Worm (Caenorhabditis elegans) whole organism, young adult: Measurements from ENCODE around the gene Y82E9BR.6.

Experiments used
- B0019.2 ChIP-seq: fragments of 200-800 bp; sonication (Bioruptor generic); conservative IDR thresholded peaks from 2 replicates; pipeline ENCODE4 v1.3.6; 2022; ENCODE audit warnings: missing genetic modification reagents, missing genetic modification characterization, missing compliant biosample characterization
- C17E4.6 ChIP-seq: fragments of 200-800 bp; sonication (Bioruptor generic); IDR thresholded peaks from 2 replicates; pipeline ENCODE4 v1.3.6; 2022; ENCODE audit warnings: missing genetic modification reagents, missing genetic modification characterization, missing compliant biosample characterization
- F10E7.11 ChIP-seq: sonication (generic microtip); optimal IDR thresholded peaks from 2 replicates; lab custom pipeline; 2017; ENCODE audit warnings: mild to moderate bottlenecking, missing genetic modification characterization, moderate library complexity, missing compliant biosample characterization
- F33H1.4 ChIP-seq: fragments of 200-800 bp; sonication (Bioruptor generic); IDR thresholded peaks from 2 replicates; pipeline ENCODE4 v1.3.6; 2022; ENCODE audit warnings: missing genetic modification reagents, missing genetic modification characterization, missing compliant biosample characterization
- F39B2.1 ChIP-seq: fragments of 200-800 bp; sonication (Bioruptor generic); IDR thresholded peaks from 2 replicates; pipeline ENCODE4 v1.3.6; 2022; ENCODE audit warnings: missing genetic modification reagents, missing genetic modification characterization, missing compliant biosample characterization
- F49E8.2 ChIP-seq: sonication (generic microtip); optimal IDR thresholded peaks from 3 replicates; lab custom pipeline; 2017; ENCODE audit warnings: missing genetic modification characterization, mild to moderate bottlenecking, missing compliant biosample characterization, antibody characterized with exemption, moderate library complexity; ENCODE audit not compliant: insufficient read depth
- T07F8.4 ChIP-seq: sonication (generic microtip); optimal IDR thresholded peaks from 2 replicates; lab custom pipeline; 2016; ENCODE audit warnings: mild to moderate bottlenecking, missing genetic modification characterization, moderate library complexity, missing compliant biosample characterization
- Y56A3A.18 ChIP-seq: fragments of 200-800 bp; sonication (Bioruptor generic); IDR thresholded peaks from 2 replicates; pipeline ENCODE4 v1.3.6; 2022; ENCODE audit warnings: missing genetic modification reagents, missing genetic modification characterization, missing compliant biosample characterization
- ama-1 ChIP-seq, 3 experiments: fragments of 150-350 bp in 1 of 3; sonication (generic microtip) in 2 of 3; optimal IDR thresholded peaks; 2 replicates each; lab custom pipeline; 2014 to 2018; ENCODE audit warnings: missing biosample characterization in 2 of 3, missing genetic modification characterization in 2 of 3, missing genetic modification reagents in 2 of 3
- aptf-2 ChIP-seq: fragments of 200-800 bp; sonication (Bioruptor generic); conservative IDR thresholded peaks from 2 replicates; pipeline ENCODE4 v1.3.6; 2022; ENCODE audit warnings: missing genetic modification reagents, missing genetic modification characterization, missing compliant biosample characterization
- atf-7 ChIP-seq: sonication (generic microtip); optimal IDR thresholded peaks from 2 replicates; lab custom pipeline; 2017; ENCODE audit warnings: mild to moderate bottlenecking, missing genetic modification characterization, missing compliant biosample characterization
- attf-3 ChIP-seq: fragments of 200-800 bp; sonication (Bioruptor generic); conservative IDR thresholded peaks from 2 replicates; pipeline ENCODE4 v1.3.6; 2022; ENCODE audit warnings: missing genetic modification reagents, missing genetic modification characterization, missing compliant biosample characterization
- attf-5 ChIP-seq: fragments of 200-800 bp; sonication (Bioruptor generic); optimal IDR thresholded peaks from 2 replicates; lab custom pipeline; 2018; ENCODE audit warnings: mild to moderate bottlenecking, missing genetic modification characterization, missing compliant biosample characterization
- attf-6 ChIP-seq: fragments of 200-800 bp; sonication (Bioruptor generic); IDR thresholded peaks from 2 replicates; pipeline ENCODE4 v1.3.6; 2022; ENCODE audit warnings: missing genetic modification reagents, missing genetic modification characterization, missing compliant biosample characterization
- cebp-2 ChIP-seq: fragments of 200-800 bp; sonication (Bioruptor generic); IDR thresholded peaks from 2 replicates; pipeline ENCODE4 v1.3.6; 2022; ENCODE audit warnings: missing genetic modification characterization, missing compliant biosample characterization
- ceh-100 ChIP-seq: fragments of 200-800 bp; sonication (Bioruptor generic); IDR thresholded peaks from 2 replicates; pipeline ENCODE4 v1.3.6; 2022; ENCODE audit warnings: missing genetic modification reagents, missing genetic modification characterization, missing compliant biosample characterization
- ceh-40 ChIP-seq: fragments of 200-800 bp; sonication (Bioruptor generic); IDR thresholded peaks from 2 replicates; pipeline ENCODE4 v1.3.6; 2022; ENCODE audit warnings: missing genetic modification characterization, missing compliant biosample characterization
- ceh-79 ChIP-seq: sonication (generic microtip); optimal IDR thresholded peaks from 2 replicates; lab custom pipeline; 2017; ENCODE audit warnings: mild to moderate bottlenecking, missing genetic modification characterization, missing compliant biosample characterization
- ceh-91 ChIP-seq: fragments of 200-800 bp; sonication (Bioruptor generic); IDR thresholded peaks from 2 replicates; pipeline ENCODE4 v1.3.6; 2022; ENCODE audit warnings: missing genetic modification reagents, missing genetic modification characterization, missing compliant biosample characterization
- dox-1 ChIP-seq: fragments of 200-800 bp; sonication (Bioruptor generic); IDR thresholded peaks from 2 replicates; pipeline ENCODE4 v1.3.6; 2022; ENCODE audit warnings: missing genetic modification reagents, missing genetic modification characterization, missing compliant biosample characterization
- efl-1 ChIP-seq: fragments of 150-350 bp; optimal IDR thresholded peaks from 2 replicates; lab custom pipeline; 2014; ENCODE audit warnings: missing biosample characterization, missing genetic modification reagents, missing genetic modification characterization
- egl-44 ChIP-seq: fragments of 200-800 bp; sonication (Bioruptor generic); IDR thresholded peaks from 2 replicates; pipeline ENCODE4 v1.3.6; 2022; ENCODE audit warnings: missing genetic modification reagents, missing genetic modification characterization, missing compliant biosample characterization
- ets-4 ChIP-seq: fragments of 200-800 bp; sonication (Bioruptor generic); optimal IDR thresholded peaks from 2 replicates; lab custom pipeline; 2018; ENCODE audit warnings: mild to moderate bottlenecking, missing genetic modification characterization, missing compliant biosample characterization
- hlh-26 ChIP-seq: fragments of 200-800 bp; sonication (Bioruptor generic); conservative IDR thresholded peaks from 2 replicates; pipeline ENCODE4 v1.3.6; 2022; ENCODE audit warnings: missing genetic modification reagents, missing genetic modification characterization, missing compliant biosample characterization
- hmg-1.2 ChIP-seq: fragments of 200-800 bp; sonication (Bioruptor generic); IDR thresholded peaks from 2 replicates; pipeline ENCODE4 v1.3.6; 2022; ENCODE audit warnings: missing genetic modification reagents, missing genetic modification characterization, missing compliant biosample characterization
- lag-1 ChIP-seq: fragments of 200-800 bp; sonication (Bioruptor generic); IDR thresholded peaks from 2 replicates; pipeline ENCODE4 v1.3.6; 2022; ENCODE audit warnings: missing genetic modification reagents, missing genetic modification characterization, missing compliant biosample characterization
- lin-35 ChIP-seq, 3 experiments: fragments of 150-350 bp in 2 of 3; sonication (generic microtip) in 1 of 3; optimal IDR thresholded peaks; 2 replicates each; lab custom pipeline; 2014 to 2018; ENCODE audit warnings: missing biosample characterization in 3 of 3, missing genetic modification characterization in 3 of 3, missing genetic modification reagents in 3 of 3
- lsl-1 ChIP-seq: fragments of 200-800 bp; sonication (Bioruptor generic); optimal IDR thresholded peaks from 2 replicates; lab custom pipeline; 2018; ENCODE audit warnings: mild to moderate bottlenecking, missing genetic modification characterization, moderate library complexity, missing compliant biosample characterization
- madf-10 ChIP-seq: sonication (generic microtip); optimal IDR thresholded peaks from 2 replicates; lab custom pipeline; 2016; ENCODE audit warnings: mild to moderate bottlenecking, missing genetic modification characterization, missing compliant biosample characterization
- madf-3 ChIP-seq: fragments of 200-800 bp; sonication (Bioruptor generic); IDR thresholded peaks from 2 replicates; pipeline ENCODE4 v1.3.6; 2022; ENCODE audit warnings: missing genetic modification reagents, missing genetic modification characterization, missing compliant biosample characterization
- mcd-1 ChIP-seq: fragments of 200-800 bp; sonication (Bioruptor generic); IDR thresholded peaks from 2 replicates; pipeline ENCODE4 v1.3.6; 2022; ENCODE audit warnings: missing genetic modification reagents, missing genetic modification characterization, missing compliant biosample characterization
- mel-28 ChIP-seq: sonication (generic microtip); optimal IDR thresholded peaks from 2 replicates; lab custom pipeline; 2016; ENCODE audit warnings: borderline replicate concordance, mild to moderate bottlenecking, missing genetic modification characterization, missing compliant biosample characterization
- mxl-1 ChIP-seq: sonication (generic microtip); optimal IDR thresholded peaks from 2 replicates; lab custom pipeline; 2016; ENCODE audit warnings: missing genetic modification characterization, missing compliant biosample characterization
- nfya-1 ChIP-seq: sonication (generic microtip); optimal IDR thresholded peaks from 2 replicates; lab custom pipeline; 2017; ENCODE audit warnings: antibody characterized with exemption, missing compliant biosample characterization, missing genetic modification characterization, borderline replicate concordance; ENCODE audit not compliant: insufficient read depth
- nfyb-1 ChIP-seq: fragments of 200-800 bp; sonication (Bioruptor generic); IDR thresholded peaks from 2 replicates; pipeline ENCODE4 v1.3.6; 2022; ENCODE audit warnings: missing genetic modification reagents, missing genetic modification characterization, missing compliant biosample characterization
- nhr-120 ChIP-seq: fragments of 200-800 bp; sonication (Bioruptor generic); IDR thresholded peaks from 2 replicates; pipeline ENCODE4 v1.3.6; 2022; ENCODE audit warnings: missing genetic modification characterization, missing compliant biosample characterization
- nhr-90 ChIP-seq: sonication (generic microtip); optimal IDR thresholded peaks from 2 replicates; lab custom pipeline; 2016; ENCODE audit warnings: missing genotype, mild to moderate bottlenecking, missing genetic modification characterization, missing compliant biosample characterization
- pha-4 ChIP-seq: fragments of 150-350 bp; sonication (generic microtip); optimal IDR thresholded peaks from 2 replicates; lab custom pipeline; 2014; ENCODE audit warnings: missing biosample characterization, missing genetic modification reagents, missing genetic modification characterization
- rcor-1 ChIP-seq: fragments of 200-800 bp; sonication (Bioruptor generic); IDR thresholded peaks from 2 replicates; pipeline ENCODE4 v1.3.6; 2022; ENCODE audit warnings: missing genetic modification reagents, missing genetic modification characterization, missing compliant biosample characterization
- sea-2 ChIP-seq: fragments of 200-800 bp; sonication (Bioruptor generic); IDR thresholded peaks from 2 replicates; pipeline ENCODE4 v1.3.6; 2022; ENCODE audit warnings: missing genetic modification characterization, missing compliant biosample characterization
- snpc-1.3 ChIP-seq: sonication (generic microtip); optimal IDR thresholded peaks from 2 replicates; lab custom pipeline; 2017; ENCODE audit warnings: missing genetic modification characterization, mild to moderate bottlenecking, missing compliant biosample characterization, antibody characterized with exemption, moderate library complexity, missing genotype, missing genetic modification reagents; ENCODE audit not compliant: insufficient read depth
- somi-1 ChIP-seq: fragments of 200-800 bp; sonication (Bioruptor generic); optimal IDR thresholded peaks from 2 replicates; lab custom pipeline; 2018; ENCODE audit warnings: mild to moderate bottlenecking, missing genetic modification characterization, missing compliant biosample characterization
- tbx-9 ChIP-seq: sonication (generic microtip); optimal IDR thresholded peaks from 2 replicates; lab custom pipeline; 2016; ENCODE audit warnings: borderline replicate concordance, missing genetic modification characterization, inconsistent platforms, missing compliant biosample characterization
- unc-130 ChIP-seq: sonication (generic microtip); optimal IDR thresholded peaks from 2 replicates; lab custom pipeline; 2016; ENCODE audit warnings: missing genetic modification reagents, missing genetic modification characterization, missing compliant biosample characterization
- unc-62 ChIP-seq: fragments of 150-350 bp; optimal IDR thresholded peaks from 2 replicates; lab custom pipeline; 2014; ENCODE audit warnings: missing biosample characterization, missing genetic modification reagents, missing genetic modification characterization
- ztf-22 ChIP-seq: fragments of 200-800 bp; sonication (Bioruptor generic); optimal IDR thresholded peaks from 2 replicates; lab custom pipeline; 2018; ENCODE audit warnings: mild to moderate bottlenecking, missing genetic modification characterization, moderate library complexity, missing compliant biosample characterization
- ztf-28 ChIP-seq: fragments of 200-800 bp; sonication (Bioruptor generic); IDR thresholded peaks from 2 replicates; pipeline ENCODE4 v1.3.6; 2022; ENCODE audit warnings: missing genetic modification reagents, missing genetic modification characterization, missing compliant biosample characterization
- ztf-3 ChIP-seq: fragments of 200-800 bp; sonication (Bioruptor generic); optimal IDR thresholded peaks from 2 replicates; lab custom pipeline; 2018; ENCODE audit warnings: mild to moderate bottlenecking, missing genetic modification characterization, missing compliant biosample characterization

Gene Y82E9BR.6

ce11 chrIII:1424305-1424704 is 43.3 kb downstream of the Y82E9BR.6 start:
- TF ChIP-seq F39B2.1 (no peak), rcor-1 (GFP tag; lab: Robert Waterston, UW) (peak; percentile 67), unc-62 (GFP tag; lab: Kevin White, UChicago) (no peak), nfya-1 (tag; lab: Kevin White, UChicago) (no peak), B0019.2 (GFP tag; lab: Robert Waterston, UW) (no peak), atf-7 (tag; lab: Kevin White, UChicago) (peak; percentile 65), somi-1 (GFP tag; lab: Kevin White, UChicago) (no peak), ceh-40 (GFP tag; lab: Robert Waterston, UW) (no peak), ztf-28 (GFP tag; lab: Robert Waterston, UW) (0 out of 2 replicates have a peak, but pooled peaks have one; percentile 57), ztf-22 (GFP tag; lab: Kevin White, UChicago) (no peak), madf-10 (peak; percentile 54), hlh-26 (GFP tag; lab: Robert Waterston, UW) (no peak), F10E7.11 (tag; lab: Kevin White, UChicago) (peak; percentile 59), mel-28 (tag; lab: Kevin White, UChicago) (peak; percentile 36), tbx-9 (no peak), mxl-1 (peak; percentile 24), C17E4.6 (GFP tag; lab: Robert Waterston, UW) (no peak), Y56A3A.18 (GFP tag; lab: Robert Waterston, UW) (no peak), ceh-79 (tag; lab: Kevin White, UChicago) (no peak), F33H1.4 (GFP tag; lab: Robert Waterston, UW) (peak; percentile 58), attf-3 (peak; percentile 36; the same call in 1 of the 2 replicates), cebp-2 (GFP tag; lab: Robert Waterston, UW) (0 out of 2 replicates have a peak, but pooled peaks have one; percentile 39), egl-44 (peak; percentile 80; the same call in 1 of the 2 replicates), ama-1 (optimal IDR thresholded peaks at IDR 0.05; lab: Kevin White, UChicago) (no peak), ama-1 (GFP tag; optimal IDR thresholded peaks at IDR 0.05; lab: Kevin White, UChicago) (peak in 1 of 2 experiments; percentile 90), madf-3 (GFP tag; lab: Robert Waterston, UW) (no peak; the same call in none of the 2 replicates), unc-130 (GFP tag; lab: Kevin White, UChicago) (no peak), dox-1 (peak; percentile 77; the same call in 1 of the 2 replicates), nhr-90 (tag; lab: Kevin White, UChicago) (peak; percentile 78), ceh-91 (GFP tag; lab: Robert Waterston, UW) (0 out of 2 replicates have a peak, but pooled peaks have one; percentile 10), attf-5 (GFP tag; lab: Kevin White, UChicago) (peak; percentile 57), sea-2 (GFP tag; lab: Robert Waterston, UW) (0 out of 2 replicates have a peak, but pooled peaks have one; percentile 66), ztf-3 (no peak), hmg-1.2 (GFP tag; lab: Robert Waterston, UW) (peak; percentile 100), attf-6 (GFP tag; lab: Robert Waterston, UW) (0 out of 2 replicates have a peak, but pooled peaks have one; percentile 37), lag-1 (GFP tag; lab: Robert Waterston, UW) (no peak), efl-1 (GFP tag; lab: Kevin White, UChicago) (peak; percentile 16), aptf-2 (GFP tag; lab: Robert Waterston, UW) (no peak; the same call in 1 of the 2 replicates), snpc-1.3 (tag; lab: Kevin White, UChicago) (peak; percentile 46), pha-4 (no peak), lin-35 (GFP tag; optimal IDR thresholded peaks at IDR 0.05; lab: Kevin White, UChicago) (peak in 2 of 3 experiments; percentile 0 to 63), ets-4 (GFP tag; lab: Kevin White, UChicago) (no peak), mcd-1 (peak; percentile 84), nfyb-1 (GFP tag; lab: Robert Waterston, UW) (peak; percentile 84), T07F8.4 (peak; percentile 32), nhr-120 (GFP tag; lab: Robert Waterston, UW) (no peak), lsl-1 (GFP tag; lab: Kevin White, UChicago) (peak; percentile 34), F49E8.2 (peak; percentile 22), ceh-100 (peak; percentile 52; the same call in 1 of the 2 replicates)
